Worm (Caenorhabditis elegans) whole organism, L1 larva: Measurements from ENCODE around the gene F13A2.1.

Experiments
- aha-1 ChIP-seq: fragments of 150-350 bp; optimal IDR thresholded peaks from 2 replicates; lab custom pipeline; 2014; ENCODE audit warnings: missing biosample characterization, missing genetic modification characterization
- alr-1 ChIP-seq: fragments of 200-800 bp; sonication (Bioruptor generic); optimal IDR thresholded peaks from 2 replicates; lab custom pipeline; 2018; ENCODE audit warnings: borderline replicate concordance, mild to moderate bottlenecking, missing genetic modification characterization, missing compliant biosample characterization
- elt-2 ChIP-seq: sonication (generic microtip); optimal IDR thresholded peaks from 2 replicates; lab custom pipeline; 2016; ENCODE audit warnings: missing genetic modification characterization, mild to moderate bottlenecking, inconsistent platforms, missing compliant biosample characterization, missing genetic modification reagents
- fkh-10 ChIP-seq: sonication (generic microtip); optimal IDR thresholded peaks from 2 replicates; lab custom pipeline; 2017; ENCODE audit warnings: missing biosample characterization, missing genetic modification reagents, missing genetic modification characterization
- mef-2 ChIP-seq: fragments of 150-350 bp; optimal IDR thresholded peaks from 2 replicates; lab custom pipeline; 2014; ENCODE audit warnings: missing biosample characterization, missing genetic modification characterization
- pqm-1 ChIP-seq: sonication (generic microtip); optimal IDR thresholded peaks from 3 replicates; lab custom pipeline; 2017; ENCODE audit warnings: missing biosample characterization, missing genetic modification characterization

DNA sequence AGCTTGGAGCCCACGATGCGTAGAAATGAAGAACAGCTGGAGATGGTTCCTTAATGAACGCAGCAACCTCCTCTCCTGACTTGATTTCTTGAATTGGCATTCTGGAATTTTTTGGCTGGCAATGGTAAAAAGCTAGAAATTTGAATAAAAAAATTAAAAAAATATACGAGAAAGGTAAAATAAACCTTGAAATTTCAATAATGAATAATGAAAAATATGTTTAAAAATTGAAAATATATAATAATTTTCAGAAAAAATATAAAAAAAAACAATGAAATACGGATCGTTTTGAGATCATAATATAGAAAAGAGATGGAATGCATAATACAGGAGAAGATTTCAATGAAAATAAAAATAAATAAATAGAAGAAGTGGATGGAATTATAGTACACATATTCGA lies 41.0 kb downstream of the F13A2.1 start, which contains the start of gene glrx-3:
- TF ChIP-seq fkh-10: no peak
- TF ChIP-seq aha-1 (tag; lab: Kevin White, UChicago): no peak
- no peak for TF ChIP-seq pqm-1
- no peak for TF ChIP-seq elt-2
- TF ChIP-seq mef-2 (tag; lab: Kevin White, UChicago): no peak
- no peak for TF ChIP-seq alr-1 (tag; lab: Kevin White, UChicago)
